Fruit fly (Drosophila melanogaster) whole organism, embryonic: ENCODE measurements around the gene CG10338.

Source experiments
- Ada2b ChIP-seq: fragments of 200-800 bp; sonication (Bioruptor generic); IDR thresholded peaks from 2 replicates; pipeline ENCODE4 v1.3.6; 2022; ENCODE audit warnings: missing biosample characterization, missing genetic modification characterization
- BEAF-32 ChIP-seq: fragments of 200-800 bp; sonication (Bioruptor generic); optimal IDR thresholded peaks from 3 replicates; lab custom pipeline; 2017; ENCODE audit warnings: missing biosample characterization, missing genetic modification characterization, mild to moderate bottlenecking, moderate library complexity, missing genetic modification reagents
- C15 ChIP-seq: fragments of 200-800 bp; sonication (Bioruptor generic); IDR thresholded peaks from 3 replicates; pipeline ENCODE4 v1.3.6; 2022; ENCODE audit warnings: missing biosample characterization, missing genetic modification characterization
- CG1024 ChIP-seq: fragments of 200-800 bp; sonication (Bioruptor generic); IDR thresholded peaks from 2 replicates; pipeline ENCODE4 v1.3.6; 2022; ENCODE audit warnings: missing biosample characterization, missing genetic modification characterization
- CG10321 ChIP-seq: fragments of 200-800 bp; sonication (Bioruptor generic); IDR thresholded peaks from 2 replicates; pipeline ENCODE4 v1.3.6; 2022; ENCODE audit warnings: missing biosample characterization, missing genetic modification characterization
- CG12236 ChIP-seq: fragments of 200-800 bp; sonication (Bioruptor generic); optimal IDR thresholded peaks from 2 replicates; lab custom pipeline; 2016; ENCODE audit warnings: missing biosample characterization, missing genetic modification characterization
- CG15269 ChIP-seq: fragments of 200-800 bp; sonication (Bioruptor generic); optimal IDR thresholded peaks from 2 replicates; lab custom pipeline; 2018; ENCODE audit warnings: missing biosample characterization, mild to moderate bottlenecking, missing genetic modification characterization, moderate library complexity
- CG17829 ChIP-seq: fragments of 200-800 bp; optimal IDR thresholded peaks from 2 replicates; lab custom pipeline; 2019; ENCODE audit warnings: missing biosample characterization, mild to moderate bottlenecking, missing genetic modification characterization, moderate library complexity
- CG2120 ChIP-seq: fragments of 200-800 bp; sonication (Bioruptor generic); optimal IDR thresholded peaks from 3 replicates; lab custom pipeline; 2016; ENCODE audit warnings: missing biosample characterization, missing genetic modification characterization
- CG32772 ChIP-seq: fragments of 200-800 bp; sonication (Bioruptor generic); IDR thresholded peaks from 2 replicates; pipeline ENCODE4 v1.3.6; 2022; ENCODE audit warnings: missing biosample characterization, missing genetic modification characterization
- CG3726 ChIP-seq: fragments of 200-800 bp; sonication (Bioruptor generic); IDR thresholded peaks from 3 replicates; pipeline ENCODE4, ENCODE4 v1.3.6; 2022; ENCODE audit warnings: missing biosample characterization, missing genetic modification characterization
- CG3838 ChIP-seq: fragments of 200-800 bp; sonication (Bioruptor generic); optimal IDR thresholded peaks from 3 replicates; lab custom pipeline; 2016; ENCODE audit warnings: missing biosample characterization, missing genetic modification characterization
- CG4404 ChIP-seq: fragments of 200-800 bp; sonication (Bioruptor generic); IDR thresholded peaks from 2 replicates; pipeline ENCODE4 v1.3.6; 2022; ENCODE audit warnings: missing biosample characterization, missing genetic modification characterization
- CG4730 ChIP-seq: fragments of 200-800 bp; sonication (Bioruptor generic); IDR thresholded peaks from 2 replicates; pipeline ENCODE4 v1.3.6; 2022; ENCODE audit warnings: missing biosample characterization, missing genetic modification characterization
- CG6683 ChIP-seq: fragments of 200-800 bp; sonication (Bioruptor generic); optimal IDR thresholded peaks from 2 replicates; lab custom pipeline; 2017; ENCODE audit warnings: missing biosample characterization, mild to moderate bottlenecking, missing genetic modification characterization, missing genetic modification reagents
- CG6854 ChIP-seq: fragments of 200-800 bp; sonication (Bioruptor generic); optimal IDR thresholded peaks from 3 replicates; lab custom pipeline; 2017; ENCODE audit warnings: missing biosample characterization, mild to moderate bottlenecking, missing genetic modification characterization
- CG7357 ChIP-seq: fragments of 200-800 bp; sonication (Bioruptor generic); IDR thresholded peaks from 3 replicates; pipeline ENCODE4 v1.3.6; 2022; ENCODE audit warnings: missing biosample characterization, missing genetic modification characterization
- CG8281 ChIP-seq: fragments of 200-800 bp; sonication (Bioruptor generic); optimal IDR thresholded peaks from 2 replicates; lab custom pipeline; 2018; ENCODE audit warnings: missing biosample characterization, mild to moderate bottlenecking, missing genetic modification characterization, moderate library complexity
- CG8944 ChIP-seq: fragments of 200-800 bp; sonication (Bioruptor generic); optimal IDR thresholded peaks from 3 replicates; lab custom pipeline; 2016; ENCODE audit warnings: missing biosample characterization, missing genetic modification characterization
- CG9876 ChIP-seq: fragments of 200-800 bp; sonication (Bioruptor generic); optimal IDR thresholded peaks from 2 replicates; lab custom pipeline; 2016; ENCODE audit warnings: missing biosample characterization, missing genetic modification characterization
- CG9932 ChIP-seq: fragments of 200-800 bp; sonication (Bioruptor generic); IDR thresholded peaks from 2 replicates; pipeline ENCODE4 v1.3.6; 2022; ENCODE audit warnings: missing biosample characterization, missing genetic modification characterization
- CTCF ChIP-seq: fragments of 200-800 bp; sonication (Bioruptor generic); optimal IDR thresholded peaks from 2 replicates; lab custom pipeline; 2017; ENCODE audit warnings: missing biosample characterization, mild to moderate bottlenecking, missing genetic modification characterization, moderate library complexity
- D ChIP-seq, 2 experiments: fragments of 200-800 bp in 1 of 2; fragments of >200 bp in 1 of 2; sonication (Bioruptor generic) in 1 of 2; optimal IDR thresholded peaks; 2 replicates in 1 of 2; 3 replicates in 1 of 2; lab custom pipeline; 2017; ENCODE audit warnings: mild to moderate bottlenecking in 1 of 2, missing biosample characterization in 1 of 2, missing genetic modification characterization in 1 of 2, missing genetic modification reagents in 1 of 2
- Dbx ChIP-seq: fragments of 200-800 bp; sonication (Bioruptor generic); IDR thresholded peaks from 3 replicates; pipeline ENCODE4 v1.3.6; 2022; ENCODE audit warnings: missing biosample characterization, missing genetic modification characterization
- GATAe ChIP-seq: fragments of 200-800 bp; sonication (Bioruptor generic); conservative IDR thresholded peaks from 2 replicates; pipeline ENCODE4 v1.3.6; 2022; ENCODE audit warnings: missing biosample characterization, missing genetic modification characterization
- HmgZ ChIP-seq: fragments of 200-800 bp; sonication (Bioruptor generic); optimal IDR thresholded peaks from 2 replicates; lab custom pipeline; 2018; ENCODE audit warnings: missing biosample characterization, mild to moderate bottlenecking, missing genetic modification characterization
- Hr51 ChIP-seq, 2 experiments: fragments of 200-800 bp; sonication (Bioruptor generic); optimal IDR thresholded peaks; 2 replicates in 1 of 2; 3 replicates in 1 of 2; lab custom pipeline; 2016 to 2018; ENCODE audit warnings: missing biosample characterization in 2 of 2, missing genetic modification characterization in 2 of 2, mild to moderate bottlenecking in 1 of 2, moderate library complexity in 1 of 2
- Lim3 ChIP-seq: fragments of 200-800 bp; sonication (Bioruptor generic); IDR thresholded peaks from 2 replicates; pipeline ENCODE4 v1.3.6; 2022; ENCODE audit warnings: missing biosample characterization, missing genetic modification characterization
- Ravus ChIP-seq: fragments of 200-800 bp; sonication (Bioruptor generic); IDR thresholded peaks from 2 replicates; pipeline ENCODE4 v1.3.6; 2022; ENCODE audit warnings: missing biosample characterization, missing genetic modification characterization
- TFAM ChIP-seq: fragments of 200-800 bp; sonication (Bioruptor generic); optimal IDR thresholded peaks from 2 replicates; lab custom pipeline; 2017; ENCODE audit warnings: missing biosample characterization, missing genetic modification characterization, inconsistent platforms
- Vsx1 ChIP-seq: fragments of 200-800 bp; sonication (Bioruptor generic); optimal IDR thresholded peaks from 2 replicates; lab custom pipeline; 2017; ENCODE audit warnings: missing biosample characterization, mild to moderate bottlenecking, missing genetic modification characterization, missing genetic modification reagents
- az2 ChIP-seq: fragments of 200-800 bp; sonication (Bioruptor generic); optimal IDR thresholded peaks from 3 replicates; lab custom pipeline; 2016; ENCODE audit warnings: missing biosample characterization, missing genetic modification characterization
- cad ChIP-seq: fragments of >200 bp; optimal IDR thresholded peaks from 2 replicates; lab custom pipeline; 2017; ENCODE audit warnings: missing biosample characterization, missing genetic modification characterization
- ci ChIP-seq: fragments of 200-800 bp; sonication (Bioruptor generic); IDR thresholded peaks from 3 replicates; pipeline ENCODE4 v1.3.6; 2022; ENCODE audit warnings: missing biosample characterization, missing genetic modification characterization
- cwo ChIP-seq: fragments of 200-800 bp; sonication (Bioruptor generic); optimal IDR thresholded peaks from 3 replicates; lab custom pipeline; 2017; ENCODE audit warnings: missing biosample characterization, missing genetic modification characterization, mild to moderate bottlenecking, moderate library complexity, missing genetic modification reagents
- dan ChIP-seq: fragments of 200-800 bp; sonication (Bioruptor generic); IDR thresholded peaks from 2 replicates; pipeline ENCODE4 v1.3.6; 2022; ENCODE audit warnings: missing biosample characterization, missing genetic modification characterization
- gcm ChIP-seq: fragments of 200-800 bp; sonication (Bioruptor generic); optimal IDR thresholded peaks from 2 replicates; lab custom pipeline; 2019; ENCODE audit warnings: missing biosample characterization, mild to moderate bottlenecking, missing genetic modification characterization, moderate library complexity
- gcm2 ChIP-seq: fragments of 200-800 bp; sonication (Bioruptor generic); optimal IDR thresholded peaks from 2 replicates; lab custom pipeline; 2016; ENCODE audit warnings: missing biosample characterization, missing genetic modification characterization
- jigr1 ChIP-seq: fragments of 200-800 bp; sonication (Bioruptor generic); IDR thresholded peaks from 3 replicates; pipeline ENCODE4 v1.3.6; 2022; ENCODE audit warnings: missing biosample characterization, missing genetic modification characterization
- lbe ChIP-seq: fragments of 200-800 bp; sonication (Bioruptor generic); optimal IDR thresholded peaks from 2 replicates; lab custom pipeline; 2016; ENCODE audit warnings: missing biosample characterization, mild to moderate bottlenecking, missing genetic modification characterization
- prd ChIP-seq, 3 experiments: fragments of >200 bp in 2 of 3; fragments of 200-800 bp in 1 of 3; sonication (Bioruptor generic) in 1 of 3; optimal IDR thresholded peaks in 2 of 3; IDR thresholded peaks in 1 of 3; 2 replicates in 2 of 3; 3 replicates in 1 of 3; pipeline versions ENCODE4 v1.3.6 to Lab custom; 2017 to 2022; ENCODE audit warnings: missing biosample characterization in 1 of 3, missing genetic modification characterization in 1 of 3
- psq ChIP-seq: fragments of 200-800 bp; sonication (Bioruptor generic); optimal IDR thresholded peaks from 2 replicates; lab custom pipeline; 2017; ENCODE audit warnings: missing biosample characterization, missing genetic modification characterization
- repo ChIP-seq: fragments of 200-800 bp; sonication (Bioruptor generic); optimal IDR thresholded peaks from 2 replicates; lab custom pipeline; 2016; ENCODE audit warnings: missing biosample characterization, missing genetic modification characterization
- rib ChIP-seq: fragments of 200-800 bp; sonication (Bioruptor generic); IDR thresholded peaks from 2 replicates; pipeline ENCODE4 v1.3.6; 2022; ENCODE audit warnings: missing biosample characterization, missing genetic modification characterization
- scrt ChIP-seq: fragments of 200-800 bp; sonication (Bioruptor generic); optimal IDR thresholded peaks from 2 replicates; lab custom pipeline; 2018; ENCODE audit warnings: missing biosample characterization, mild to moderate bottlenecking, missing genetic modification characterization, moderate library complexity
- sd ChIP-seq: fragments of 200-800 bp; sonication (Bioruptor generic); optimal IDR thresholded peaks from 3 replicates; lab custom pipeline; 2018; ENCODE audit warnings: missing biosample characterization, mild to moderate bottlenecking, missing genetic modification characterization, moderate library complexity
- sens ChIP-seq: fragments of 200-800 bp; sonication (Bioruptor generic); peaks from one replicate; lab custom pipeline; 2016; ENCODE audit warnings: missing biosample characterization, missing genetic modification characterization
- sr ChIP-seq: fragments of 200-800 bp; sonication (Bioruptor generic); IDR thresholded peaks from 3 replicates; pipeline ENCODE4 v1.3.6; 2022; ENCODE audit warnings: missing biosample characterization, missing genetic modification characterization
- tgo ChIP-seq: fragments of 200-800 bp; sonication (Bioruptor generic); IDR thresholded peaks from 3 replicates; pipeline ENCODE4 v1.3.6; 2022; ENCODE audit warnings: missing biosample characterization, missing genetic modification characterization
- trem ChIP-seq: fragments of 200-800 bp; optimal IDR thresholded peaks from 3 replicates; lab custom pipeline; 2019; ENCODE audit warnings: missing biosample characterization, mild to moderate bottlenecking, missing genetic modification characterization, moderate library complexity
- tup ChIP-seq: fragments of 200-800 bp; sonication (Bioruptor generic); optimal IDR thresholded peaks from 2 replicates; lab custom pipeline; 2016; ENCODE audit warnings: missing biosample characterization, mild to moderate bottlenecking, missing genetic modification characterization, moderate library complexity

The CG10338 gene

DNA sequence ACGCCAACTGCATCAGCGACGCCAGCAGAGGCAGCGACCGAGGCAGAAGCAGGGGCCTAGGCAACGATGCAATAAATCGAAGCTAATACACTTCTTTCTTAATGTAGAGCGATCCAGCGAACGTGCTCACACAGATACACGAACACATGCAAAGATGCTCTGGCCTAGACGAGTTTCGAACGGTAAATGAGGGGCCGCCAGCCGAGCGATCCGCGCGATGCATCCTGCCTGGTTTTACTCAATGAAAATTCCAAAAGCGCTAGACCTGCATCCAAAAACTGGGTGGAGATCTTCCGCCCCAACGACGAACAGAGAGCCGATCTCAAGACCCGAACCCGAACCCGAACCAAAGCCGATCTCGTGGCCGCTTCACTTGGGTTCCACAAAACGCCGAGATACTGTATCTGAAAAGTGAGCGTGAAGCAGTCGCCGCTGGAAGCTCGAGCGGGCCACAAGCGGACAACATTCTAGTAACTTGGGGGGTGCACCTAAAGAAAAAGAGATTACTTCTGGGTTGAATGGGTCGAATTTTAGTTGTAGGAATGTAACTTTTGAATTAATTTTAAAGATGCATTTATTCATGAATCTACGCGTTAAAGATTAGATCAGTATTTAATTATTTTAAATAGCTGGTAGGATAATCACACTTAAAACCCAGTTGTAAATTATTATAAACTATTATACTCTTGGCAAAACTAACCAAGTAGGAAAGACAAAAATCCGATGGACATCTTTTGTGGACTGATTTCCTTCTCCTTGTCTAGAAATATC is 37.5 kb downstream of the CG10338 start (continued):
- peak; percentile 88 for TF ChIP-seq sd (tag; lab: Kevin White, UChicago)
- TF ChIP-seq gcm (GFP tag; lab: Kevin White, UChicago): peak; percentile 17
- no peak for TF ChIP-seq CG3838 (GFP tag; lab: Kevin White, UChicago)
- no peak for TF ChIP-seq lbe (GFP tag; lab: Kevin White, UChicago)
- TF ChIP-seq trem: no peak
- TF ChIP-seq sr (GFP tag; lab: Robert Waterston, UW): no peak
- no peak for TF ChIP-seq CG8281
- peak; percentile 28; the same call in 1 of the 2 replicates for TF ChIP-seq CG10321 (GFP tag; lab: Robert Waterston, UW)
- no peak for TF ChIP-seq psq (GFP tag; lab: Kevin White, UChicago)
- TF ChIP-seq repo: no peak
- TF ChIP-seq CG3726 (GFP tag; lab: Robert Waterston, UW): no peak
- TF ChIP-seq CG9932 (GFP tag; lab: Robert Waterston, UW): no peak
- TF ChIP-seq CG6683: no peak
- no peak for TF ChIP-seq CG7357
- no peak for TF ChIP-seq BEAF-32 (GFP tag; lab: Kevin White, UChicago)
- TF ChIP-seq scrt: no peak
- TF ChIP-seq tgo (GFP tag; lab: Robert Waterston, UW): no peak
- TF ChIP-seq CG17829 (tag; lab: Kevin White, UChicago): no peak
- TF ChIP-seq CG2120 (GFP tag; lab: Kevin White, UChicago): no peak
- TF ChIP-seq CG15269 (tag; lab: Kevin White, UChicago): no peak
- TF ChIP-seq Lim3: no peak
- TF ChIP-seq Ravus (GFP tag; lab: Robert Waterston, UW): no peak
- TF ChIP-seq GATAe: no peak
- TF ChIP-seq D (optimal IDR thresholded peaks at IDR 0.05; lab: Kevin White, UChicago): no peak
- no peak for TF ChIP-seq D (GFP tag; optimal IDR thresholded peaks at IDR 0.05; lab: Kevin White, UChicago)
- no peak for TF ChIP-seq rib
- no peak for TF ChIP-seq CG6854 (GFP tag; lab: Kevin White, UChicago)
- TF ChIP-seq HmgZ (tag; lab: Kevin White, UChicago): no peak
- TF ChIP-seq tup (GFP tag; lab: Kevin White, UChicago): no peak
- no peak for TF ChIP-seq Dbx (GFP tag; lab: Robert Waterston, UW)
- no peak for TF ChIP-seq cwo (GFP tag; lab: Kevin White, UChicago)
- no peak for TF ChIP-seq Hr51 (GFP tag; optimal IDR thresholded peaks at IDR 0.05; lab: Kevin White, UChicago)
- TF ChIP-seq CG1024 (GFP tag; lab: Robert Waterston, UW): no peak
- no peak for TF ChIP-seq dan (GFP tag; lab: Robert Waterston, UW)
- TF ChIP-seq CG9876 (GFP tag; lab: Kevin White, UChicago): no peak
- no peak for TF ChIP-seq az2
- peak; percentile 14 for TF ChIP-seq Vsx1 (GFP tag; lab: Kevin White, UChicago)
- TF ChIP-seq jigr1: no peak
- TF ChIP-seq C15 (GFP tag; lab: Robert Waterston, UW): no peak
- TF ChIP-seq CG12236 (GFP tag; lab: Kevin White, UChicago): no peak
- no peak for TF ChIP-seq prd (optimal IDR thresholded peaks at IDR 0.05; lab: Kevin White, UChicago)
- no peak for TF ChIP-seq prd (GFP tag; IDR thresholded peaks at IDR 0.05; lab: Robert Waterston, UW)
- no peak for TF ChIP-seq CG32772 (GFP tag; lab: Robert Waterston, UW)
- TF ChIP-seq sens (GFP tag; lab: Kevin White, UChicago): peak; percentile 77
- TF ChIP-seq CTCF (GFP tag; lab: Kevin White, UChicago): no peak
- TF ChIP-seq gcm2: no peak
- TF ChIP-seq CG8944 (GFP tag; lab: Kevin White, UChicago): no peak
- TF ChIP-seq TFAM (GFP tag; lab: Kevin White, UChicago): no peak
- no peak for TF ChIP-seq cad (GFP tag; lab: Kevin White, UChicago)
- no peak for TF ChIP-seq CG4730 (GFP tag; lab: Robert Waterston, UW)
- 0 out of 3 replicates have a peak, but pooled peaks have one; percentile 46 for TF ChIP-seq ci
- no peak for TF ChIP-seq Ada2b (GFP tag; lab: Robert Waterston, UW)
- no peak for TF ChIP-seq CG4404 (GFP tag; lab: Robert Waterston, UW)
